Fruit fly (Drosophila melanogaster) whole organism, embryonic: ENCODE measurements around the gene CG31076.

Source experiments
- Ada2b ChIP-seq: fragments of 200-800 bp; sonication (Bioruptor generic); IDR thresholded peaks from 2 replicates; pipeline ENCODE4 v1.3.6; 2022; ENCODE audit warnings: missing biosample characterization, missing genetic modification characterization
- BEAF-32 ChIP-seq: fragments of 200-800 bp; sonication (Bioruptor generic); optimal IDR thresholded peaks from 3 replicates; lab custom pipeline; 2017; ENCODE audit warnings: missing biosample characterization, missing genetic modification characterization, mild to moderate bottlenecking, moderate library complexity, missing genetic modification reagents
- CG1024 ChIP-seq: fragments of 200-800 bp; sonication (Bioruptor generic); IDR thresholded peaks from 2 replicates; pipeline ENCODE4 v1.3.6; 2022; ENCODE audit warnings: missing biosample characterization, missing genetic modification characterization
- CG11456 ChIP-seq: fragments of 200-800 bp; sonication (Bioruptor generic); IDR thresholded peaks from 3 replicates; pipeline ENCODE4 v1.3.6; 2022; ENCODE audit warnings: missing biosample characterization, missing genetic modification characterization
- CG11504 ChIP-seq: fragments of 200-800 bp; sonication (Bioruptor generic); optimal IDR thresholded peaks from 3 replicates; lab custom pipeline; 2019; ENCODE audit warnings: missing biosample characterization, mild to moderate bottlenecking, missing genetic modification characterization, moderate library complexity
- CG12104 ChIP-seq: fragments of 200-800 bp; sonication (Bioruptor generic); optimal IDR thresholded peaks from 3 replicates; lab custom pipeline; 2016; ENCODE audit warnings: missing biosample characterization, missing genetic modification characterization
- CG12155 ChIP-seq: fragments of 200-800 bp; sonication (Bioruptor generic); optimal IDR thresholded peaks from 3 replicates; lab custom pipeline; 2016; ENCODE audit warnings: missing biosample characterization, missing genetic modification characterization
- CG15601 ChIP-seq: fragments of 200-800 bp; sonication (Bioruptor generic); optimal IDR thresholded peaks from 3 replicates; lab custom pipeline; 2019; ENCODE audit warnings: missing biosample characterization, mild to moderate bottlenecking, missing genetic modification characterization, moderate library complexity
- CG16815 ChIP-seq: fragments of 200-800 bp; sonication (Bioruptor generic); optimal IDR thresholded peaks from 3 replicates; lab custom pipeline; 2017; ENCODE audit warnings: missing biosample characterization, mild to moderate bottlenecking, missing genetic modification characterization
- CG17328 ChIP-seq: fragments of 200-800 bp; sonication (Bioruptor generic); IDR thresholded peaks from 2 replicates; pipeline ENCODE4 v1.3.6; 2022; ENCODE audit warnings: missing biosample characterization, missing genetic modification characterization
- CG17912 ChIP-seq: fragments of 200-800 bp; sonication (Bioruptor generic); optimal IDR thresholded peaks from 2 replicates; lab custom pipeline; 2018; ENCODE audit warnings: missing biosample characterization, mild to moderate bottlenecking, missing genetic modification characterization
- CG18619 ChIP-seq: fragments of 200-800 bp; sonication (Bioruptor generic); optimal IDR thresholded peaks from 3 replicates; lab custom pipeline; 2017; ENCODE audit warnings: missing biosample characterization, mild to moderate bottlenecking, missing genetic modification characterization
- CG5180 ChIP-seq: fragments of 200-800 bp; sonication (Bioruptor generic); optimal IDR thresholded peaks from 3 replicates; lab custom pipeline; 2017; ENCODE audit warnings: missing biosample characterization, missing genetic modification characterization, mild to moderate bottlenecking, moderate library complexity, missing genetic modification reagents
- CG6683 ChIP-seq: fragments of 200-800 bp; sonication (Bioruptor generic); optimal IDR thresholded peaks from 2 replicates; lab custom pipeline; 2017; ENCODE audit warnings: missing biosample characterization, mild to moderate bottlenecking, missing genetic modification characterization, missing genetic modification reagents
- CG6813 ChIP-seq: fragments of 200-800 bp; sonication (Bioruptor generic); optimal IDR thresholded peaks from 2 replicates; lab custom pipeline; 2017; ENCODE audit warnings: missing biosample characterization, missing genetic modification characterization, mild to moderate bottlenecking, moderate library complexity, missing genetic modification reagents
- CTCF ChIP-seq: fragments of 200-800 bp; sonication (Bioruptor generic); optimal IDR thresholded peaks from 2 replicates; lab custom pipeline; 2017; ENCODE audit warnings: missing biosample characterization, mild to moderate bottlenecking, missing genetic modification characterization, moderate library complexity
- CoRest ChIP-seq: fragments of 200-800 bp; sonication (Bioruptor generic); optimal IDR thresholded peaks from 3 replicates; lab custom pipeline; 2018; ENCODE audit warnings: missing biosample characterization, mild to moderate bottlenecking, missing genetic modification characterization, moderate library complexity
- D19B ChIP-seq: fragments of 200-800 bp; sonication (Bioruptor generic); optimal IDR thresholded peaks from 2 replicates; lab custom pipeline; 2017; ENCODE audit warnings: missing biosample characterization, mild to moderate bottlenecking, missing genetic modification characterization
- Eip74EF ChIP-seq, 2 experiments: fragments of 200-800 bp in 1 of 2; fragments of >200 bp in 1 of 2; sonication (Bioruptor generic) in 1 of 2; optimal IDR thresholded peaks; 2 replicates each; lab custom pipeline; 2017 to 2019; ENCODE audit warnings: missing biosample characterization in 2 of 2, missing genetic modification characterization in 2 of 2, mild to moderate bottlenecking in 1 of 2, moderate library complexity in 1 of 2
- Ets97D ChIP-seq: fragments of 200-800 bp; sonication (Bioruptor generic); optimal IDR thresholded peaks from 3 replicates; lab custom pipeline; 2016; ENCODE audit warnings: missing biosample characterization, missing genetic modification characterization
- Fer2 ChIP-seq: fragments of 200-800 bp; sonication (Bioruptor generic); optimal IDR thresholded peaks from 2 replicates; lab custom pipeline; 2018; ENCODE audit warnings: missing biosample characterization, mild to moderate bottlenecking, missing genetic modification characterization, moderate library complexity
- Fer3 ChIP-seq: fragments of 200-800 bp; sonication (Bioruptor generic); optimal IDR thresholded peaks from 2 replicates; lab custom pipeline; 2018; ENCODE audit warnings: missing biosample characterization, mild to moderate bottlenecking, missing genetic modification characterization, moderate library complexity
- HHEX ChIP-seq: fragments of 200-800 bp; sonication (Bioruptor generic); optimal IDR thresholded peaks from 3 replicates; lab custom pipeline; 2017; ENCODE audit warnings: missing biosample characterization, mild to moderate bottlenecking, missing genetic modification characterization, missing genetic modification reagents
- HLH3B ChIP-seq: fragments of 200-800 bp; sonication (Bioruptor generic); IDR thresholded peaks from 2 replicates; pipeline ENCODE4 v1.3.6; 2022; ENCODE audit warnings: missing biosample characterization, missing genetic modification characterization
- HmgZ ChIP-seq: fragments of 200-800 bp; sonication (Bioruptor generic); optimal IDR thresholded peaks from 2 replicates; lab custom pipeline; 2018; ENCODE audit warnings: missing biosample characterization, mild to moderate bottlenecking, missing genetic modification characterization
- Mrtf ChIP-seq: fragments of 200-800 bp; sonication (Bioruptor generic); IDR thresholded peaks from 3 replicates; pipeline ENCODE4 v1.3.6; 2022; ENCODE audit warnings: missing biosample characterization, missing genetic modification characterization
- Rx ChIP-seq: fragments of 200-800 bp; sonication (Bioruptor generic); IDR thresholded peaks from 2 replicates; pipeline ENCODE4 v1.3.6; 2022; ENCODE audit warnings: missing biosample characterization, missing genetic modification characterization
- Vsx1 ChIP-seq: fragments of 200-800 bp; sonication (Bioruptor generic); optimal IDR thresholded peaks from 2 replicates; lab custom pipeline; 2017; ENCODE audit warnings: missing biosample characterization, mild to moderate bottlenecking, missing genetic modification characterization, missing genetic modification reagents
- Xbp1 ChIP-seq: fragments of 200-800 bp; sonication (Bioruptor generic); optimal IDR thresholded peaks from 3 replicates; lab custom pipeline; 2016; ENCODE audit warnings: missing biosample characterization, mild to moderate bottlenecking, missing genetic modification characterization
- bbx ChIP-seq: fragments of 200-800 bp; sonication (Bioruptor generic); IDR thresholded peaks from 2 replicates; pipeline ENCODE4 v1.3.6; 2022; ENCODE audit warnings: missing biosample characterization, missing genetic modification characterization; ENCODE audit not compliant: partially characterized antibody
- bcd ChIP-seq: fragments of 200-800 bp; sonication (Bioruptor generic); optimal IDR thresholded peaks from 2 replicates; lab custom pipeline; 2017; ENCODE audit warnings: missing biosample characterization, mild to moderate bottlenecking, missing genetic modification characterization
- cad ChIP-seq: fragments of >200 bp; optimal IDR thresholded peaks from 2 replicates; lab custom pipeline; 2017; ENCODE audit warnings: missing biosample characterization, missing genetic modification characterization
- crc ChIP-seq: fragments of 200-800 bp; sonication (Bioruptor generic); optimal IDR thresholded peaks from 2 replicates; lab custom pipeline; 2016; ENCODE audit warnings: missing biosample characterization, missing genetic modification characterization
- fd3F ChIP-seq: fragments of 200-800 bp; sonication (Bioruptor generic); optimal IDR thresholded peaks from 2 replicates; lab custom pipeline; 2018; ENCODE audit warnings: missing biosample characterization, mild to moderate bottlenecking, missing genetic modification characterization, moderate library complexity
- ham ChIP-seq: fragments of 200-800 bp; sonication (Bioruptor generic); IDR thresholded peaks from 2 replicates; pipeline ENCODE4 v1.3.6; 2022; ENCODE audit warnings: missing biosample characterization, missing genetic modification characterization
- jumu ChIP-seq: fragments of 200-800 bp; sonication (Bioruptor generic); optimal IDR thresholded peaks from 3 replicates; lab custom pipeline; 2016; ENCODE audit warnings: missing biosample characterization, missing genetic modification characterization
- lab ChIP-seq: fragments of 200-800 bp; sonication (Bioruptor generic); optimal IDR thresholded peaks from 3 replicates; lab custom pipeline; 2017; ENCODE audit warnings: missing biosample characterization, missing genetic modification characterization, mild to moderate bottlenecking, moderate library complexity, missing genetic modification reagents
- lov ChIP-seq, 2 experiments: fragments of 200-800 bp in 1 of 2; fragments of >200 bp in 1 of 2; sonication (Bioruptor generic) in 1 of 2; IDR thresholded peaks in 1 of 2; optimal IDR thresholded peaks in 1 of 2; 2 replicates in 1 of 2; 3 replicates in 1 of 2; pipeline versions ENCODE4 v1.3.6 to Lab custom; 2017 to 2022; ENCODE audit warnings: missing biosample characterization in 1 of 2, missing genetic modification characterization in 1 of 2
- oc ChIP-seq: fragments of 200-800 bp; sonication (Bioruptor generic); optimal IDR thresholded peaks from 2 replicates; lab custom pipeline; 2018; ENCODE audit warnings: missing biosample characterization, mild to moderate bottlenecking, missing genetic modification characterization, moderate library complexity
- onecut ChIP-seq: fragments of 200-800 bp; sonication (Bioruptor generic); IDR thresholded peaks from 2 replicates; pipeline ENCODE4 v1.3.6; 2022; ENCODE audit warnings: missing biosample characterization, missing genetic modification characterization
- scrt ChIP-seq: fragments of 200-800 bp; sonication (Bioruptor generic); optimal IDR thresholded peaks from 2 replicates; lab custom pipeline; 2018; ENCODE audit warnings: missing biosample characterization, mild to moderate bottlenecking, missing genetic modification characterization, moderate library complexity
- sisA ChIP-seq: fragments of 200-800 bp; sonication (Bioruptor generic); IDR thresholded peaks from 2 replicates; pipeline ENCODE4 v1.3.6; 2022; ENCODE audit warnings: missing biosample characterization, missing genetic modification characterization
- sr ChIP-seq: fragments of 200-800 bp; sonication (Bioruptor generic); IDR thresholded peaks from 3 replicates; pipeline ENCODE4 v1.3.6; 2022; ENCODE audit warnings: missing biosample characterization, missing genetic modification characterization
- twi ChIP-seq: fragments of 200-800 bp; optimal IDR thresholded peaks from 2 replicates; lab custom pipeline; 2019; ENCODE audit warnings: missing biosample characterization, mild to moderate bottlenecking, missing genetic modification characterization, moderate library complexity
- vvl ChIP-seq: fragments of 200-800 bp; sonication (Bioruptor generic); IDR thresholded peaks from 2 replicates; pipeline ENCODE4 v1.3.6; 2022; ENCODE audit warnings: missing biosample characterization, missing genetic modification characterization

CG31076 gene

dm6 chr3R:26999452-26999851 lies 9.8 kb upstream of the CG31076 start, which contains the start of gene CG31077:
CG31077 (plus strand) TSS chr3R:26999752.
- TF ChIP-seq CG18619 (GFP tag; lab: Kevin White, UChicago) (no peak), CG11456 (GFP tag; lab: Robert Waterston, UW) (no peak), CG16815 (GFP tag; lab: Kevin White, UChicago) (no peak), jumu (GFP tag; lab: Kevin White, UChicago) (no peak), lab (GFP tag; lab: Kevin White, UChicago) (no peak), CG12155 (GFP tag; lab: Kevin White, UChicago) (no peak)

- TF ChIP-seq fd3F (GFP tag; lab: Kevin White, UChicago) (no peak), CG5180 (GFP tag; lab: Kevin White, UChicago) (no peak), Fer3 (tag; lab: Kevin White, UChicago) (no peak), Mrtf (GFP tag; lab: Robert Waterston, UW) (0 out of 3 replicates have a peak, but pooled peaks have one; percentile 7), crc (GFP tag; lab: Kevin White, UChicago) (no peak), CG17328 (GFP tag; lab: Robert Waterston, UW) (no peak), scrt (GFP tag; lab: Kevin White, UChicago) (peak; percentile 81), sr (GFP tag; lab: Robert Waterston, UW) (no peak), CG15601 (no peak), lov (optimal IDR thresholded peaks at IDR 0.05; lab: Kevin White, UChicago) (no peak), lov (GFP tag; IDR thresholded peaks at IDR 0.05; lab: Robert Waterston, UW) (no peak), CG17912 (no peak), onecut (GFP tag; lab: Robert Waterston, UW) (no peak), sisA (GFP tag; lab: Robert Waterston, UW) (no peak), Ada2b (no peak), CG11504 (peak; percentile 85), CTCF (GFP tag; lab: Kevin White, UChicago) (no peak), cad (GFP tag; lab: Kevin White, UChicago) (no peak), D19B (no peak)
- TF ChIP-seq, all 482 proteins: peak for 3
Observed at dm6 chr3R:26996642-26997041, 7.0 kb upstream of the CG31076 start, which contains the start of gene RYa-R. RYa-R (plus strand) TSS chr3R:26996980.

- TF ChIP-seq bbx (GFP tag; lab: Robert Waterston, UW) (no peak), ham (GFP tag; lab: Robert Waterston, UW) (no peak), Fer2 (no peak)
Observed at dm6 chr3R:26994532-26994931, 4.9 kb upstream of the CG31076 start, which contains the start of gene TwdlC. TwdlC (plus strand) TSS chr3R:26994832.

- TF ChIP-seq twi (no peak), Xbp1 (GFP tag; lab: Kevin White, UChicago) (peak; percentile 18), oc (tag; lab: Kevin White, UChicago) (no peak), Ets97D (GFP tag; lab: Kevin White, UChicago) (peak; percentile 26), HLH3B (GFP tag; lab: Robert Waterston, UW) (peak; percentile 67), bcd (GFP tag; lab: Kevin White, UChicago) (peak; percentile 37), Rx (GFP tag; lab: Robert Waterston, UW) (no peak), HHEX (GFP tag; lab: Kevin White, UChicago) (peak; percentile 53), Vsx1 (GFP tag; lab: Kevin White, UChicago) (no peak), Eip74EF (GFP tag; optimal IDR thresholded peaks at IDR 0.05; lab: Kevin White, UChicago) (no peak), CG6813 (GFP tag; lab: Kevin White, UChicago) (peak; percentile 52), CG1024 (GFP tag; lab: Robert Waterston, UW) (peak; percentile 41; the same call in 1 of the 2 replicates), BEAF-32 (GFP tag; lab: Kevin White, UChicago) (no peak), HmgZ (tag; lab: Kevin White, UChicago) (peak; percentile 22), CG11504 (peak; percentile 70), CG5180 (GFP tag; lab: Kevin White, UChicago) (no peak), CoRest (tag; lab: Kevin White, UChicago) (peak; percentile 49), Fer2 (no peak), CG12104 (GFP tag; lab: Kevin White, UChicago) (peak; percentile 34), vvl (GFP tag; lab: Robert Waterston, UW) (peak; percentile 62), CG6683 (no peak)
Observed at dm6 chr3R:26988412-26988981, 1.2 kb downstream of the CG31076 start, which contains the start of gene CG31075. CG31075 (minus strand) TSS chr3R:26988517.
